Worm (Caenorhabditis elegans) whole organism, L3 larva: ENCODE results near the gene D2023.6.

Source experiments
- R02D3.7 ChIP-seq: fragments of 150-350 bp; optimal IDR thresholded peaks from 2 replicates; lab custom pipeline; 2014; ENCODE audit warnings: missing biosample characterization, missing genetic modification characterization
- ZK546.5 ChIP-seq: sonication (generic microtip); optimal IDR thresholded peaks from 2 replicates; lab custom pipeline; 2017; ENCODE audit warnings: missing biosample characterization, missing genetic modification characterization
- aly-2 ChIP-seq: fragments of 150-350 bp; optimal IDR thresholded peaks from 2 replicates; lab custom pipeline; 2014; ENCODE audit warnings: missing biosample characterization, missing genetic modification characterization
- ceh-16 ChIP-seq: sonication (generic microtip); optimal IDR thresholded peaks from 2 replicates; lab custom pipeline; 2017; ENCODE audit warnings: missing biosample characterization, missing genetic modification characterization
- ceh-28 ChIP-seq: fragments of 150-350 bp; optimal IDR thresholded peaks from 2 replicates; lab custom pipeline; 2014; ENCODE audit warnings: missing biosample characterization, missing genetic modification reagents, missing genetic modification characterization
- ceh-9 ChIP-seq: sonication (generic microtip); optimal IDR thresholded peaks from 2 replicates; lab custom pipeline; 2018; ENCODE audit warnings: missing biosample characterization, missing genetic modification characterization
- daf-12 ChIP-seq: fragments of 150-350 bp; optimal IDR thresholded peaks from 2 replicates; lab custom pipeline; 2014; ENCODE audit warnings: missing biosample characterization, missing genetic modification reagents, missing genetic modification characterization
- egl-27 ChIP-seq: sonication (generic microtip); optimal IDR thresholded peaks from 4 replicates; lab custom pipeline; 2017; ENCODE audit warnings: missing biosample characterization, missing genetic modification reagents, missing genetic modification characterization
- egl-5 ChIP-seq: fragments of 150-350 bp; optimal IDR thresholded peaks from 2 replicates; lab custom pipeline; 2017; ENCODE audit warnings: missing biosample characterization, missing genetic modification reagents, missing genetic modification characterization, inconsistent platforms
- elt-1 ChIP-seq: fragments of 150-350 bp; optimal IDR thresholded peaks from 2 replicates; lab custom pipeline; 2014; ENCODE audit warnings: missing biosample characterization, missing genetic modification characterization
- elt-2 ChIP-seq: sonication (generic microtip); optimal IDR thresholded peaks from 2 replicates; lab custom pipeline; 2016; ENCODE audit warnings: missing genetic modification reagents, mild to moderate bottlenecking, missing genetic modification characterization, missing compliant biosample characterization
- elt-3 ChIP-seq, 3 experiments: fragments of 150-350 bp in 1 of 3; sonication (generic microtip) in 2 of 3; optimal IDR thresholded peaks; 2 replicates in 2 of 3; 4 replicates in 1 of 3; lab custom pipeline; 2014 to 2017; ENCODE audit warnings: missing biosample characterization in 3 of 3, missing genetic modification characterization in 3 of 3
- eor-1 ChIP-seq, 2 experiments: fragments of 150-350 bp; optimal IDR thresholded peaks; 2 replicates each; lab custom pipeline; 2014 to 2018; ENCODE audit warnings: missing biosample characterization in 2 of 2, missing genetic modification characterization in 2 of 2
- fkh-10 ChIP-seq: sonication (generic microtip); optimal IDR thresholded peaks from 2 replicates; lab custom pipeline; 2017; ENCODE audit warnings: missing biosample characterization, missing genetic modification reagents, missing genetic modification characterization
- fos-1 ChIP-seq: fragments of 150-350 bp; optimal IDR thresholded peaks from 2 replicates; lab custom pipeline; 2014; ENCODE audit warnings: missing biosample characterization, missing genetic modification characterization
- hmg-11 ChIP-seq: sonication (generic microtip); optimal IDR thresholded peaks from 2 replicates; lab custom pipeline; 2016; ENCODE audit warnings: missing genetic modification characterization, missing compliant biosample characterization
- jun-1 ChIP-seq: fragments of 150-350 bp; optimal IDR thresholded peaks from 2 replicates; lab custom pipeline; 2014; ENCODE audit warnings: missing biosample characterization, missing genetic modification reagents, missing genetic modification characterization
- lin-15B ChIP-seq: fragments of 150-350 bp; optimal IDR thresholded peaks from 2 replicates; lab custom pipeline; 2014; ENCODE audit warnings: missing biosample characterization, missing genetic modification characterization
- lin-39 ChIP-seq: fragments of 150-350 bp; optimal IDR thresholded peaks from 2 replicates; lab custom pipeline; 2018; ENCODE audit warnings: missing biosample characterization, missing genetic modification reagents, missing genetic modification characterization
- lsy-12 ChIP-seq: sonication (generic microtip); optimal IDR thresholded peaks from 2 replicates; lab custom pipeline; 2016; ENCODE audit warnings: mild to moderate bottlenecking, missing genetic modification characterization, missing compliant biosample characterization
- mdl-1 ChIP-seq: fragments of 150-350 bp; optimal IDR thresholded peaks from 2 replicates; lab custom pipeline; 2014; ENCODE audit warnings: missing biosample characterization, missing genetic modification characterization
- mml-1 ChIP-seq: fragments of 150-350 bp; sonication (generic microtip); optimal IDR thresholded peaks from 3 replicates; lab custom pipeline; 2014; ENCODE audit warnings: missing biosample characterization, missing genetic modification characterization
- nfya-1 ChIP-seq: sonication (generic microtip); optimal IDR thresholded peaks from 2 replicates; lab custom pipeline; 2017; ENCODE audit warnings: missing genetic modification characterization, mild to moderate bottlenecking, missing compliant biosample characterization, antibody characterized with exemption, moderate library complexity; ENCODE audit not compliant: insufficient read depth
- nhr-11 ChIP-seq: fragments of 150-350 bp; optimal IDR thresholded peaks from 2 replicates; lab custom pipeline; 2014; ENCODE audit warnings: missing biosample characterization, missing genetic modification characterization
- nhr-12 ChIP-seq: fragments of 150-350 bp; optimal IDR thresholded peaks from 2 replicates; lab custom pipeline; 2014; ENCODE audit warnings: missing biosample characterization, missing genetic modification characterization
- nhr-23 ChIP-seq: fragments of 150-350 bp; optimal IDR thresholded peaks from 2 replicates; lab custom pipeline; 2014; ENCODE audit warnings: missing biosample characterization, missing genetic modification reagents, missing genetic modification characterization
- nhr-237 ChIP-seq: fragments of 150-350 bp; optimal IDR thresholded peaks from 2 replicates; lab custom pipeline; 2014; ENCODE audit warnings: missing biosample characterization, missing genetic modification characterization
- nhr-25 ChIP-seq: sonication (generic microtip); optimal IDR thresholded peaks from 2 replicates; lab custom pipeline; 2017; ENCODE audit warnings: missing biosample characterization, missing genetic modification characterization
- nhr-28 ChIP-seq: fragments of 150-350 bp; optimal IDR thresholded peaks from 2 replicates; lab custom pipeline; 2014; ENCODE audit warnings: missing biosample characterization, missing genetic modification characterization
- nhr-43 ChIP-seq: sonication (generic microtip); optimal IDR thresholded peaks from 2 replicates; lab custom pipeline; 2016; ENCODE audit warnings: mild to moderate bottlenecking, missing genetic modification characterization, missing compliant biosample characterization; ENCODE audit not compliant: poor library complexity, severe bottlenecking
- nhr-67 ChIP-seq: fragments of 150-350 bp; optimal IDR thresholded peaks from 2 replicates; lab custom pipeline; 2014; ENCODE audit warnings: missing biosample characterization, missing genetic modification characterization
- nhr-76 ChIP-seq: fragments of 150-350 bp; sonication (generic microtip); optimal IDR thresholded peaks from 5 replicates; lab custom pipeline; 2014; ENCODE audit warnings: missing biosample characterization, missing genetic modification characterization
- nhr-77 ChIP-seq: fragments of 150-350 bp; optimal IDR thresholded peaks from 2 replicates; lab custom pipeline; 2014; ENCODE audit warnings: missing biosample characterization, missing genetic modification characterization
- pha-4 ChIP-seq: fragments of 150-350 bp; optimal IDR thresholded peaks from 2 replicates; lab custom pipeline; 2014; ENCODE audit warnings: missing biosample characterization, missing genetic modification reagents, missing genetic modification characterization
- pqm-1 ChIP-seq: fragments of 150-350 bp; optimal IDR thresholded peaks from 2 replicates; lab custom pipeline; 2017; ENCODE audit warnings: missing biosample characterization, missing genetic modification characterization, inconsistent platforms
- sea-2 ChIP-seq: fragments of 150-350 bp; sonication (generic microtip); optimal IDR thresholded peaks from 4 replicates; lab custom pipeline; 2014; ENCODE audit warnings: missing biosample characterization, missing genetic modification reagents, missing genetic modification characterization
- skn-1 ChIP-seq: fragments of 150-350 bp; optimal IDR thresholded peaks from 2 replicates; lab custom pipeline; 2014; ENCODE audit warnings: missing biosample characterization, missing genetic modification characterization
- snpc-4 ChIP-seq: fragments of 150-350 bp; optimal IDR thresholded peaks from 2 replicates; lab custom pipeline; 2014; ENCODE audit warnings: missing biosample characterization, missing genetic modification characterization
- unc-39 ChIP-seq: sonication (generic microtip); optimal IDR thresholded peaks from 4 replicates; lab custom pipeline; 2017; ENCODE audit warnings: missing biosample characterization, missing genetic modification characterization
- unc-62 ChIP-seq: fragments of 150-350 bp; sonication (generic microtip); optimal IDR thresholded peaks from 4 replicates; lab custom pipeline; 2014; ENCODE audit warnings: missing biosample characterization, missing genetic modification reagents, missing genetic modification characterization
- zag-1 ChIP-seq: fragments of 150-350 bp; optimal IDR thresholded peaks from 2 replicates; lab custom pipeline; 2014; ENCODE audit warnings: missing biosample characterization, missing genetic modification characterization
- ztf-11 ChIP-seq: fragments of 150-350 bp; optimal IDR thresholded peaks from 2 replicates; lab custom pipeline; 2014; ENCODE audit warnings: missing biosample characterization, missing genetic modification characterization

D2023.6 gene

DNA sequence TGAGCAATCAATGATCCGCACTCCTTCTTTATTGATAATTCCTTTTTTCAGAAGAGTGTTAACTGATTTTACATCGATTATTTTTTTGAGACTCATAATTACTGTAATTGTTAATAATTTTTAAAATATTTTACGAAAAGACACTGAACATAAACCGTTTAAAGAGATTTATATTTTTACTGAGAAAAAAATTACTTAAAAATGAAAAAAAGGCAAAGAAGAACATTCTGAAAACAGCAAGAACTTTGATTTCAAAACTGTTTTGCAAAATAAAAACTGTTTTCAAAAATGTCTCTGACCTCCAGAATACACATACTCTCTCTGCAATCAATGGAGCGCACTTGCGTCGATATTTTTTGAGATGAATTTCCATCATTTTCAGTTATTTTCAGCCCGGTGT lies at the start of gene D2023.6, which contains the start of gene mpst-1:
TSS of gene D2023.6 (plus strand) at position 388 of the 400 bp plus-strand sequence.
TSS of gene mpst-1 (minus strand) at position 101 of the 400 bp plus-strand sequence.
- TF ChIP-seq nhr-23 (tag; lab: Kevin White, UChicago) (peak; percentile 3), nfya-1 (tag; lab: Kevin White, UChicago) (peak; percentile 37), lin-39 (tag; lab: Kevin White, UChicago) (no peak)

DNA sequence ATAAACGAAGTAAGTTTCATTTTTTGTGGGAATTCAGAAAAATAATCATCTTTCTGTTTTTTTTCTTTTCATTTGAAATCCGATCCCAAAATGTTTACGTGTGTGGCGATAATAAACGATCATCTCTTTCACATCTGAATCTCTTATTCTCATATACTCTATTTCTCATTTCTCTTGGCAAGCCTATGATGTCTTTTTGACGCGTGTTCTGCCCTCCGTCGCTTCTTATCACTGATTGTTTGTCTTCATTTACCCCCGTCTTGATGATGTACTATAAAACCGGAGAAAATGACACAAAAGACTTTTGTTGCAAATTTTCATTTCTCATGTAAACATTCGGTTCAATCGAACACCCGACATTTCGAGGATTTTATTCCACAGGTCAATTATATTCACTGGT lies 49.3 kb upstream of the D2023.6 start:
- TF ChIP-seq pqm-1 (peak; percentile 13), elt-2 (tag; lab: Kevin White, UChicago) (peak; percentile 62), egl-5 (tag; lab: Kevin White, UChicago) (peak; percentile 47), pha-4 (tag; lab: Kevin White, UChicago) (peak; percentile 6), elt-3 (tag; optimal IDR thresholded peaks at IDR 0.05; lab: Kevin White, UChicago) (peak in 1 of 3 experiments; percentile 42), nhr-237 (tag; lab: Kevin White, UChicago) (no peak), lsy-12 (tag; lab: Kevin White, UChicago) (no peak), nhr-77 (tag; lab: Kevin White, UChicago) (no peak), nfya-1 (tag; lab: Kevin White, UChicago) (peak; percentile 19)

DNA sequence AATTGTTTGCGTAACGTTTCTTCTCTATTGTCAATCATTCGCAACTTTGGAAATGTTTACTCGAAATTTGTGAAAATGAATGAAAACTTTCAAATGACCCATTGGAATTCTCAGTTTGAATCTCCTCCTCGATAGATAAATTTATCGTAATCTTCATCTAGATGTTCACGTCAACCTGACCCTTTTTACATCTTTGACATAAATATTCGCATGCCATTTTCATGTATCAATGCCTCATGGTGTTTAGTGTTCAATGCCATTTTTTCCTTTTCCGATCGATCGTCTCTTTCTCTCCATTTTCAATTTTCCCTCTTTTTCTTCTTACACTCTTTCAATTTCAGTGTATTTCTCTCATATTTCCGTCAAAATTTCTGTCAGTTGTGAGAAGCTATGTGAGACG lies 47.8 kb upstream of the D2023.6 start:
- TF ChIP-seq nhr-25 (tag; lab: Kevin White, UChicago) (peak; percentile 73), ceh-9 (tag; lab: Kevin White, UChicago) (no peak), nhr-23 (tag; lab: Kevin White, UChicago) (peak; percentile 51), fos-1 (tag; lab: Kevin White, UChicago) (no peak), pha-4 (tag; lab: Kevin White, UChicago) (no peak), fkh-10 (GFP tag; lab: Kevin White, UChicago) (no peak), nhr-237 (tag; lab: Kevin White, UChicago) (no peak), elt-1 (tag; lab: Kevin White, UChicago) (peak; percentile 95), nhr-12 (no peak)

DNA sequence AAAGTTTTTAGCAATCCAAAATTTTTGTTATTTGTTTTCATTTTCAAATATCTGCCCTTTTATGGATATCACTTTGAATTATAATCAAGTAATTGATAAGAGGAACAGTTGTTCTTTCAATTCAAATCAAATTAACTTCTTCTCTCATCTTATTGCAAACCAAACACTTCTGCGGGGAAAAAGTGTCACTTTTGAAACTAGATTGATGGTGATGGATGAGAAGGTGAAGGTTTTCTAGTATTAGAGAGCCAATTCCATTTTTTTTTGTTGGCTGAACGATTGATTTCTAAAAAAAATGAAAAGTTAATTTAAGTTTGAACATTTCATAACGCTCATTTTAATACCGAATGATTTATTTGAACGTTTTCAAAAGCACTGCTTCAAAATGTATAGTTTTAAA lies 47.3 kb upstream of the D2023.6 start:
- no peak for TF ChIP-seq R02D3.7 (tag; lab: Kevin White, UChicago)
- TF ChIP-seq nhr-76 (tag; lab: Kevin White, UChicago): no peak
- peak; percentile 89 for TF ChIP-seq unc-62 (GFP tag; lab: Kevin White, UChicago)

DNA sequence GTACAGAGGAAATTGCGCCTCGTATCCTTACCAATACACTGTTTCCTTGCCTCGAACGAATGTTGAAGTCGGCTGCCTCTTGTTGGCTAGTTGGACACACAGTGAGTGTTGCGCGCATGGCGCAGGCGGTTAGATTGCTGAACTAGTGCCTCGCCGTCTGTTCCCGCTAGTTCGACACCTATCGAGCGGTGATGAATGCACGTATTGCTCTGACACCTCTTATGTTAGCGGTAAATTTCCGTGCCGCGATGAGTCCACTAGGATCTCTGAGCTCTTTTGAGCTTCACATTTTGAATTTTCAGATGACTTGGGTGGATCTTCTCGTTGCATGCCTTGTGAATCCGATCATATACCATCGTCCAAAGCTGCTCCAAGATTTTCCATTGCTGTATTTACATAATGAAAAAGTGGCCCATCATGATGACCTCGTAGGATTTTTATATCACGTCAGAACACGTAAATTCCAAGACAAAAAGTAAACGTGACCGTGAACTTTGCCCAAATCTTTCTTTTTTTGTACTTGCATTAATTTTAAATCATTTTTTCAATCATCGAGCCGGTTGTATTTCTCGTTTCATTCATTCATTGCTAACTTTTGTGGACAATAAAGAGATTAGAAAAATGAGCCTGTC lies 44.2 kb upstream of the D2023.6 start, which contains the start of gene F55A11.11:
TSS of gene F55A11.11 (plus strand) at position 341 of the 632 bp plus-strand sequence.
- TF ChIP-seq zag-1 (tag; lab: Kevin White, UChicago) (no peak), eor-1 (tag; optimal IDR thresholded peaks at IDR 0.05; lab: Kevin White, UChicago) (no peak), nhr-11 (tag; lab: Kevin White, UChicago) (no peak), nhr-12 (no peak), sea-2 (GFP tag; lab: Kevin White, UChicago) (no peak), aly-2 (tag; lab: Kevin White, UChicago) (no peak), nhr-237 (tag; lab: Kevin White, UChicago) (no peak), fkh-10 (GFP tag; lab: Kevin White, UChicago) (no peak), lin-15B (tag; lab: Kevin White, UChicago) (peak; percentile 43), ceh-16 (tag; lab: Kevin White, UChicago) (peak; percentile 42), nhr-77 (tag; lab: Kevin White, UChicago) (no peak), elt-2 (tag; lab: Kevin White, UChicago) (peak; percentile 60), ztf-11 (tag; lab: Kevin White, UChicago) (no peak), lin-39 (tag; lab: Kevin White, UChicago) (peak; percentile 96), skn-1 (tag; lab: Kevin White, UChicago) (peak; percentile 49), hmg-11 (peak; percentile 98), nhr-67 (tag; lab: Kevin White, UChicago) (no peak), nhr-28 (tag; lab: Kevin White, UChicago) (no peak), daf-12 (tag; lab: Kevin White, UChicago) (no peak), fos-1 (tag; lab: Kevin White, UChicago) (no peak), unc-39 (tag; lab: Kevin White, UChicago) (no peak), egl-27 (peak; percentile 64), jun-1 (no peak), nhr-43 (peak; percentile 86), pha-4 (tag; lab: Kevin White, UChicago) (peak; percentile 78), ceh-9 (tag; lab: Kevin White, UChicago) (no peak), pqm-1 (peak; percentile 46), mml-1 (no peak), snpc-4 (tag; lab: Kevin White, UChicago) (peak; percentile 45), unc-62 (GFP tag; lab: Kevin White, UChicago) (no peak), ceh-28 (tag; lab: Kevin White, UChicago) (no peak), mdl-1 (tag; lab: Kevin White, UChicago) (no peak), elt-1 (tag; lab: Kevin White, UChicago) (peak; percentile 0), ZK546.5 (tag; lab: Kevin White, UChicago) (no peak)
